Fruit fly (Drosophila melanogaster): Measurements from ENCODE around the gene Sry-delta.

The Sry-delta gene

dm6 chr3R:30076088-30076487 is 32.9 kb downstream of the Sry-delta start (continued):
- TF ChIP-seq NfI (GFP tag; optimal IDR thresholded peaks at IDR 0.05) (no peak), CG6791 (GFP tag; IDR thresholded peaks at IDR 0.05; ENCODE audit: partially characterized antibody) (no peak), Blimp-1 (GFP tag; optimal IDR thresholded peaks at IDR 0.05) (peak; percentile 50), fd96Cb (tag; optimal IDR thresholded peaks at IDR 0.05) (peak; percentile 22), CG3281 (GFP tag; optimal IDR thresholded peaks at IDR 0.05) (no peak), stwl (tag; optimal IDR thresholded peaks at IDR 0.05) (no peak), CG14710 (tag; optimal IDR thresholded peaks at IDR 0.05) (peak; percentile 5), Sox102F (GFP tag; optimal IDR thresholded peaks at IDR 0.05) (peak; percentile 41), CG9727 (GFP tag; optimal IDR thresholded peaks at IDR 0.05) (peak; percentile 1), CG7271 (tag; optimal IDR thresholded peaks at IDR 0.05) (no peak), chif (GFP tag; optimal IDR thresholded peaks at IDR 0.05) (peak in 1 of 2 experiments; percentile 41), hb (GFP tag; IDR thresholded peaks at IDR 0.05; ENCODE audit: partially characterized antibody) (peak; percentile 51; the same call in 1 of the 3 replicates), MTF-1 (GFP tag; optimal IDR thresholded peaks at IDR 0.05; ENCODE audit: borderline replicate concordance) (no peak), gro (GFP tag; optimal IDR thresholded peaks at IDR 0.05) (no peak), CG31388 (GFP tag; optimal IDR thresholded peaks at IDR 0.05) (no peak), CG1024 (GFP tag; IDR thresholded peaks at IDR 0.05) (no peak), Ssrp (tag; optimal IDR thresholded peaks at IDR 0.05) (peak; percentile 13), row (GFP tag; IDR thresholded peaks at IDR 0.05) (0 out of 3 replicates have a peak, but pooled peaks have one; percentile 26), CG13424 (tag; optimal IDR thresholded peaks at IDR 0.05) (no peak), CG10654 (GFP tag; optimal IDR thresholded peaks at IDR 0.05) (no peak), ftz-f1 (GFP tag; optimal IDR thresholded peaks at IDR 0.05) (no peak), CG15601 (tag; optimal IDR thresholded peaks at IDR 0.05) (no peak), CG6689 (GFP tag; IDR thresholded peaks at IDR 0.05) (0 out of 2 replicates have a peak, but pooled peaks have one; percentile 25), jigr1 (GFP tag; IDR thresholded peaks at IDR 0.05) (no peak), Opbp (GFP tag; IDR thresholded peaks at IDR 0.05; ENCODE audit: partially characterized antibody) (no peak), CG32772 (GFP tag; IDR thresholded peaks at IDR 0.05) (no peak), CG1603 (tag; optimal IDR thresholded peaks at IDR 0.05) (peak; percentile 57), Atf6 (GFP tag; IDR thresholded peaks at IDR 0.05) (0 out of 2 replicates have a peak, but pooled peaks have one; percentile 11), CG2712 (tag; optimal IDR thresholded peaks at IDR 0.05) (peak; percentile 31), Kr (GFP tag; optimal IDR thresholded peaks at IDR 0.05) (no peak), CG18764 (GFP tag; optimal IDR thresholded peaks at IDR 0.05) (no peak), Med (GFP tag) (peak; percentile 63), Xrp1 (GFP tag; IDR thresholded peaks at IDR 0.05) (peak; percentile 55; the same call in 1 of the 2 replicates), chn (GFP tag; optimal IDR thresholded peaks at IDR 0.05) (peak; percentile 8), HLHmδ (GFP tag; optimal IDR thresholded peaks at IDR 0.05) (no peak), CG12236 (GFP tag; optimal IDR thresholded peaks at IDR 0.05) (no peak), exex (tag; optimal IDR thresholded peaks at IDR 0.05) (no peak), CG10366 (GFP tag; IDR thresholded peaks at IDR 0.05) (peak; percentile 26; the same call in 1 of the 2 replicates), CG2889 (GFP tag; IDR thresholded peaks at IDR 0.05) (no peak), CG42726 (GFP tag; IDR thresholded peaks at IDR 0.05; ENCODE audit: partially characterized antibody) (no peak), CG17829 (tag; optimal IDR thresholded peaks at IDR 0.05) (peak; percentile 6), zf30C (GFP tag; optimal IDR thresholded peaks at IDR 0.05) (no peak), ci (GFP tag; IDR thresholded peaks at IDR 0.05) (peak; percentile 22; the same call in 1 of the 3 replicates), CG4424 (GFP tag; optimal IDR thresholded peaks at IDR 0.05) (peak; percentile 17), Ravus (GFP tag; IDR thresholded peaks at IDR 0.05) (no peak), sens (GFP tag) (peak; percentile 67), ken (GFP tag; IDR thresholded peaks at IDR 0.05) (0 out of 3 replicates have a peak, but pooled peaks have one; percentile 24), Sox100B (GFP tag; optimal IDR thresholded peaks at IDR 0.05) (no peak), az2 (GFP tag; optimal IDR thresholded peaks at IDR 0.05) (peak; percentile 26), ranshi (GFP tag; IDR thresholded peaks at IDR 0.05) (no peak; the same call in 1 of the 2 replicates)
